Fruit fly (Drosophila melanogaster): ENCODE data around the gene Cpr11A.

dm6 chrX:12467241-12467597 is 19.6 kb upstream of the Cpr11A start:
- no peak for TF ChIP-seq CG8478 (optimal IDR thresholded peaks at IDR 0.05)
- no peak for TF ChIP-seq CTCF (optimal IDR thresholded peaks at IDR 0.05)

Data from S2 (cell line).